Worm (Caenorhabditis elegans): Measurements from ENCODE around the gene F09B9.5.

The F09B9.5 gene

ce11 chrX:10155127-10155526, 510 bp downstream of the F09B9.5 start:
- TF ChIP-seq fkh-10 (GFP tag; optimal IDR thresholded peaks at IDR 0.05) (peak; percentile 46), ces-1 (GFP tag; optimal IDR thresholded peaks at IDR 0.05) (peak; percentile 57), zip-11 (GFP tag; IDR thresholded peaks at IDR 0.05) (no peak)

- TF ChIP-seq set-16 (GFP tag; IDR thresholded peaks at IDR 0.05) (peak; percentile 24; the same call in 1 of the 2 replicates), Y48G9A.11 (GFP tag; IDR thresholded peaks at IDR 0.05) (no peak), mep-1 (tag; optimal IDR thresholded peaks at IDR 0.05) (peak; percentile 77), ceh-20 (GFP tag; IDR thresholded peaks at IDR 0.05) (0 out of 2 replicates have a peak, but pooled peaks have one; percentile 34), lin-13 (GFP tag; optimal IDR thresholded peaks at IDR 0.05) (peak; percentile 55), nhr-11 (tag; optimal IDR thresholded peaks at IDR 0.05) (peak; percentile 32), dmd-9 (GFP tag; IDR thresholded peaks at IDR 0.05) (no peak), ceh-62 (tag; optimal IDR thresholded peaks at IDR 0.05) (no peak), ZK337.2 (GFP tag; IDR thresholded peaks at IDR 0.05) (no peak), F26F4.8 (GFP tag; conservative IDR thresholded peaks at IDR 0.05) (no peak), ceh-32 (tag; optimal IDR thresholded peaks at IDR 0.05; ENCODE audit: poor library complexity) (no peak), fos-1 (tag; optimal IDR thresholded peaks at IDR 0.05) (no peak), sdz-12 (GFP tag; optimal IDR thresholded peaks at IDR 0.05) (no peak), ztf-7 (tag; optimal IDR thresholded peaks at IDR 0.05) (no peak), php-3 (GFP tag; IDR thresholded peaks at IDR 0.05) (peak; percentile 46; the same call in 1 of the 2 replicates), unc-62 (GFP tag; optimal IDR thresholded peaks at IDR 0.05 in 1 of 2) (peak in 1 of 2 experiments; percentile 81), unc-62 (tag; optimal IDR thresholded peaks at IDR 0.05) (no peak), lsy-2 (tag; optimal IDR thresholded peaks at IDR 0.05) (peak; percentile 47 to 76), jun-1 (tag; optimal IDR thresholded peaks at IDR 0.05) (no peak), daf-12 (tag; optimal IDR thresholded peaks at IDR 0.05) (no peak), T20F7.1 (GFP tag; optimal IDR thresholded peaks at IDR 0.05) (no peak), mdl-1 (tag; optimal IDR thresholded peaks at IDR 0.05) (peak in 1 of 2 experiments; percentile 70), lir-3 (tag; optimal IDR thresholded peaks at IDR 0.05) (no peak), nhr-25 (tag; optimal IDR thresholded peaks at IDR 0.05; ENCODE audit: borderline replicate concordance, insufficient read depth) (no peak), aha-1 (tag) (peak; percentile 97), ama-1 (optimal IDR thresholded peaks at IDR 0.05) (no peak), F37D6.2 (tag; optimal IDR thresholded peaks at IDR 0.05) (no peak), lin-39 (tag; optimal IDR thresholded peaks at IDR 0.05) (no peak), nhr-10 (tag; optimal IDR thresholded peaks at IDR 0.05) (no peak), gei-8 (GFP tag; optimal IDR thresholded peaks at IDR 0.05) (no peak), T26A8.4 (GFP tag; IDR thresholded peaks at IDR 0.05) (peak; percentile 48; the same call in 1 of the 2 replicates), duxl-1 (tag; optimal IDR thresholded peaks at IDR 0.05; ENCODE audit: poor library complexity) (peak; percentile 16), dmd-6 (GFP tag; IDR thresholded peaks at IDR 0.05) (peak; percentile 63; the same call in 1 of the 2 replicates), hif-1 (tag; optimal IDR thresholded peaks at IDR 0.05) (peak in 1 of 2 experiments; percentile 32), daf-16 (GFP tag; optimal IDR thresholded peaks at IDR 0.05) (no peak), daf-16 (tag; optimal IDR thresholded peaks at IDR 0.05) (peak; percentile 52), daf-19 (GFP tag; conservative IDR thresholded peaks at IDR 0.05) (no peak), nhr-77 (tag; optimal IDR thresholded peaks at IDR 0.05) (peak; percentile 49), nhr-6 (tag; optimal IDR thresholded peaks at IDR 0.05) (no peak), dve-1 (tag; optimal IDR thresholded peaks at IDR 0.05; ENCODE audit: insufficient read depth) (peak; percentile 82), daf-8 (GFP tag; IDR thresholded peaks at IDR 0.05) (no peak), hlh-30 (tag; optimal IDR thresholded peaks at IDR 0.05; ENCODE audit: insufficient read depth) (peak; percentile 85), Y5F2A.4 (GFP tag; optimal IDR thresholded peaks at IDR 0.05) (no peak), nhr-42 (GFP tag; IDR thresholded peaks at IDR 0.05) (no peak), ctbp-1 (GFP tag; IDR thresholded peaks at IDR 0.05) (peak; percentile 58; the same call in 1 of the 2 replicates), hlh-11 (tag; optimal IDR thresholded peaks at IDR 0.05) (peak; percentile 89), zfp-2 (tag; optimal IDR thresholded peaks at IDR 0.05) (no peak)
These were observed 4.1 kb downstream of the F09B9.5 start, which contains the start of gene erd-2.1 for ce11 chrX:10158716-10159115. Gene erd-2.1, minus strand, starts transcription at chrX:10158829.

Data from whole organism, L4 larva.